Fruit fly (Drosophila melanogaster) whole organism, prepupa: ENCODE measurements around the gene Dpck.

Experiments used
- Blimp-1 ChIP-seq: fragments of 200-800 bp; sonication (Bioruptor generic); optimal IDR thresholded peaks from 3 replicates; lab custom pipeline; 2017; ENCODE audit warnings: missing biosample characterization, missing genetic modification characterization, mild to moderate bottlenecking, moderate library complexity, missing genetic modification reagents
- CG10669 ChIP-seq: fragments of 200-800 bp; sonication (Bioruptor generic); optimal IDR thresholded peaks from 3 replicates; lab custom pipeline; 2018; ENCODE audit warnings: missing biosample characterization, mild to moderate bottlenecking, missing genetic modification characterization, moderate library complexity
- CG11294 ChIP-seq: fragments of 200-800 bp; sonication (Bioruptor generic); IDR thresholded peaks from 2 replicates; pipeline ENCODE4 v1.3.6; 2022; ENCODE audit warnings: missing biosample characterization, missing genetic modification characterization
- CG11902 ChIP-seq: fragments of 200-800 bp; sonication (Bioruptor generic); optimal IDR thresholded peaks from 3 replicates; lab custom pipeline; 2016; ENCODE audit warnings: missing biosample characterization, missing genetic modification characterization
- CG15336 ChIP-seq: fragments of 200-800 bp; sonication (Bioruptor generic); IDR thresholded peaks from 2 replicates; pipeline ENCODE4 v1.3.6; 2022; ENCODE audit warnings: missing biosample characterization, missing genetic modification characterization
- CG1621 ChIP-seq: fragments of 200-800 bp; sonication (Bioruptor generic); optimal IDR thresholded peaks from 3 replicates; lab custom pipeline; 2018; ENCODE audit warnings: missing biosample characterization, mild to moderate bottlenecking, missing genetic modification characterization
- CG16779 ChIP-seq: fragments of 200-800 bp; sonication (Bioruptor generic); optimal IDR thresholded peaks from 3 replicates; lab custom pipeline; 2017; ENCODE audit warnings: missing biosample characterization, mild to moderate bottlenecking, missing genetic modification characterization
- CG3032 ChIP-seq: fragments of 200-800 bp; optimal IDR thresholded peaks from 2 replicates; lab custom pipeline; 2019; ENCODE audit warnings: missing biosample characterization, mild to moderate bottlenecking, missing genetic modification characterization, moderate library complexity
- CG34406 ChIP-seq: fragments of 200-800 bp; sonication (Bioruptor generic); optimal IDR thresholded peaks from 3 replicates; lab custom pipeline; 2016; ENCODE audit warnings: missing biosample characterization, missing genetic modification characterization
- CG3919 ChIP-seq: fragments of 200-800 bp; sonication (Bioruptor generic); optimal IDR thresholded peaks from 3 replicates; lab custom pipeline; 2016; ENCODE audit warnings: missing biosample characterization, missing genetic modification characterization
- CG4318 ChIP-seq: fragments of 200-800 bp; sonication (Bioruptor generic); optimal IDR thresholded peaks from 3 replicates; lab custom pipeline; 2017; ENCODE audit warnings: missing biosample characterization, mild to moderate bottlenecking, missing genetic modification characterization
- CG6163 ChIP-seq: fragments of 200-800 bp; sonication (Bioruptor generic); IDR thresholded peaks from 3 replicates; pipeline ENCODE4 v1.3.6; 2022; ENCODE audit warnings: missing biosample characterization, missing genetic modification characterization
- CG6276 ChIP-seq: fragments of 200-800 bp; sonication (Bioruptor generic); optimal IDR thresholded peaks from 2 replicates; lab custom pipeline; 2017; ENCODE audit warnings: missing biosample characterization, mild to moderate bottlenecking, missing genetic modification characterization
- CG6808 ChIP-seq: fragments of 200-800 bp; sonication (Bioruptor generic); optimal IDR thresholded peaks from 3 replicates; lab custom pipeline; 2017; ENCODE audit warnings: missing biosample characterization, missing genetic modification characterization, mild to moderate bottlenecking, moderate library complexity, missing genetic modification reagents
- CG6854 ChIP-seq: fragments of 200-800 bp; sonication (Bioruptor generic); optimal IDR thresholded peaks from 2 replicates; lab custom pipeline; 2017; ENCODE audit warnings: missing biosample characterization, mild to moderate bottlenecking, missing genetic modification characterization
- CG7368 ChIP-seq: fragments of 200-800 bp; sonication (Bioruptor generic); optimal IDR thresholded peaks from 3 replicates; lab custom pipeline; 2016; ENCODE audit warnings: missing biosample characterization, missing genetic modification characterization
- CG8119 ChIP-seq: fragments of 200-800 bp; sonication (Bioruptor generic); IDR thresholded peaks from 3 replicates; pipeline ENCODE4 v1.3.6; 2022; ENCODE audit warnings: missing biosample characterization, missing genetic modification characterization
- CG8319 ChIP-seq: fragments of 200-800 bp; sonication (Bioruptor generic); optimal IDR thresholded peaks from 3 replicates; lab custom pipeline; 2016; ENCODE audit warnings: missing biosample characterization, missing genetic modification characterization
- CG8632 ChIP-seq: fragments of 200-800 bp; sonication (Bioruptor generic); optimal IDR thresholded peaks from 3 replicates; lab custom pipeline; 2016; ENCODE audit warnings: missing biosample characterization, missing genetic modification characterization
- CG9139 ChIP-seq: fragments of 200-800 bp; sonication (Bioruptor generic); optimal IDR thresholded peaks from 3 replicates; lab custom pipeline; 2017; ENCODE audit warnings: missing biosample characterization, mild to moderate bottlenecking, missing genetic modification characterization
- Eip78C ChIP-seq: fragments of 200-800 bp; sonication (Bioruptor generic); peaks from one replicate; lab custom pipeline; 2016; ENCODE audit warnings: missing biosample characterization, missing genetic modification characterization
- Eip93F ChIP-seq: fragments of 200-800 bp; sonication (Bioruptor generic); optimal IDR thresholded peaks from 2 replicates; lab custom pipeline; 2016; ENCODE audit warnings: missing biosample characterization, mild to moderate bottlenecking, missing genetic modification characterization
- Gug ChIP-seq: fragments of 200-800 bp; sonication (Bioruptor generic); IDR thresholded peaks from 2 replicates; pipeline ENCODE4 v1.3.6; 2022; ENCODE audit warnings: missing biosample characterization, missing genetic modification characterization
- Hr38 ChIP-seq: sonication (Bioruptor generic); optimal IDR thresholded peaks from 2 replicates; lab custom pipeline; 2016; ENCODE audit warnings: missing biosample characterization, missing genetic modification characterization
- Hr39 ChIP-seq: fragments of 200-800 bp; sonication (Bioruptor generic); optimal IDR thresholded peaks from 2 replicates; lab custom pipeline; 2016; ENCODE audit warnings: missing biosample characterization, missing genetic modification characterization
- Met ChIP-seq: fragments of 200-800 bp; sonication (Bioruptor generic); optimal IDR thresholded peaks from 3 replicates; lab custom pipeline; 2016; ENCODE audit warnings: missing biosample characterization, missing genetic modification characterization
- OdsH ChIP-seq: fragments of 200-800 bp; sonication (Bioruptor generic); optimal IDR thresholded peaks from 3 replicates; lab custom pipeline; 2016; ENCODE audit warnings: missing biosample characterization, missing genetic modification characterization
- Smox ChIP-seq: fragments of 200-800 bp; sonication (Bioruptor generic); optimal IDR thresholded peaks from 3 replicates; lab custom pipeline; 2016; ENCODE audit warnings: missing biosample characterization, missing genetic modification characterization
- Sox102F ChIP-seq: fragments of 200-800 bp; sonication (Bioruptor generic); optimal IDR thresholded peaks from 2 replicates; lab custom pipeline; 2016; ENCODE audit warnings: missing biosample characterization, mild to moderate bottlenecking, missing genetic modification characterization
- Sox14 ChIP-seq: fragments of 200-800 bp; sonication (Bioruptor generic); optimal IDR thresholded peaks from 3 replicates; lab custom pipeline; 2016; ENCODE audit warnings: missing biosample characterization, missing genetic modification characterization
- Sox15 ChIP-seq: fragments of 200-800 bp; sonication (Bioruptor generic); optimal IDR thresholded peaks from 3 replicates; lab custom pipeline; 2016; ENCODE audit warnings: missing biosample characterization, missing genetic modification characterization
- achi ChIP-seq: fragments of 200-800 bp; sonication (Bioruptor generic); optimal IDR thresholded peaks from 3 replicates; lab custom pipeline; 2016; ENCODE audit warnings: missing biosample characterization, missing genetic modification characterization
- acj6 ChIP-seq: fragments of 200-800 bp; sonication (Bioruptor generic); optimal IDR thresholded peaks from 3 replicates; lab custom pipeline; 2016; ENCODE audit warnings: missing biosample characterization, missing genetic modification characterization
- dac ChIP-seq: fragments of 200-800 bp; sonication (Bioruptor generic); optimal IDR thresholded peaks from 2 replicates; lab custom pipeline; 2017; ENCODE audit warnings: missing biosample characterization, mild to moderate bottlenecking, missing genetic modification characterization
- dsx ChIP-seq: fragments of 200-800 bp; optimal IDR thresholded peaks from 3 replicates; lab custom pipeline; 2019; ENCODE audit warnings: missing biosample characterization, mild to moderate bottlenecking, missing genetic modification characterization, moderate library complexity; ENCODE audit not compliant: poor library complexity, severe bottlenecking
- eg ChIP-seq: fragments of 200-800 bp; sonication (Bioruptor generic); IDR thresholded peaks from 3 replicates; pipeline ENCODE4 v1.3.6; 2022; ENCODE audit warnings: missing biosample characterization, missing genetic modification characterization
- esn ChIP-seq: fragments of 200-800 bp; sonication (Bioruptor generic); optimal IDR thresholded peaks from 2 replicates; lab custom pipeline; 2016; ENCODE audit warnings: missing biosample characterization, mild to moderate bottlenecking, missing genetic modification characterization, moderate library complexity
- fkh ChIP-seq: fragments of 200-800 bp; sonication (Bioruptor generic); optimal IDR thresholded peaks from 3 replicates; lab custom pipeline; 2017; ENCODE audit warnings: missing biosample characterization, mild to moderate bottlenecking, missing genetic modification characterization, moderate library complexity
- salr ChIP-seq, 2 experiments: fragments of 200-800 bp; sonication (Bioruptor generic); optimal IDR thresholded peaks; 3 replicates each; lab custom pipeline; 2016 to 2018; ENCODE audit warnings: missing biosample characterization in 2 of 2, missing genetic modification characterization in 2 of 2, mild to moderate bottlenecking in 1 of 2
- ss ChIP-seq, 2 experiments: fragments of 200-800 bp; sonication (Bioruptor generic); optimal IDR thresholded peaks; 2 replicates in 1 of 2; 3 replicates in 1 of 2; lab custom pipeline; 2017 to 2018; ENCODE audit warnings: mild to moderate bottlenecking in 2 of 2, missing biosample characterization in 2 of 2, missing genetic modification characterization in 2 of 2, moderate library complexity in 1 of 2
- svp ChIP-seq: fragments of 200-800 bp; sonication (Bioruptor generic); peaks from one replicate; lab custom pipeline; 2016; ENCODE audit warnings: missing biosample characterization, missing genetic modification characterization
- topi ChIP-seq: fragments of 200-800 bp; sonication (Bioruptor generic); optimal IDR thresholded peaks from 3 replicates; lab custom pipeline; 2016; ENCODE audit warnings: missing biosample characterization, missing genetic modification characterization
- vri ChIP-seq: fragments of 200-800 bp; sonication (Bioruptor generic); optimal IDR thresholded peaks from 3 replicates; lab custom pipeline; 2016; ENCODE audit warnings: missing biosample characterization, mild to moderate bottlenecking, missing genetic modification characterization

The Dpck gene

DNA sequence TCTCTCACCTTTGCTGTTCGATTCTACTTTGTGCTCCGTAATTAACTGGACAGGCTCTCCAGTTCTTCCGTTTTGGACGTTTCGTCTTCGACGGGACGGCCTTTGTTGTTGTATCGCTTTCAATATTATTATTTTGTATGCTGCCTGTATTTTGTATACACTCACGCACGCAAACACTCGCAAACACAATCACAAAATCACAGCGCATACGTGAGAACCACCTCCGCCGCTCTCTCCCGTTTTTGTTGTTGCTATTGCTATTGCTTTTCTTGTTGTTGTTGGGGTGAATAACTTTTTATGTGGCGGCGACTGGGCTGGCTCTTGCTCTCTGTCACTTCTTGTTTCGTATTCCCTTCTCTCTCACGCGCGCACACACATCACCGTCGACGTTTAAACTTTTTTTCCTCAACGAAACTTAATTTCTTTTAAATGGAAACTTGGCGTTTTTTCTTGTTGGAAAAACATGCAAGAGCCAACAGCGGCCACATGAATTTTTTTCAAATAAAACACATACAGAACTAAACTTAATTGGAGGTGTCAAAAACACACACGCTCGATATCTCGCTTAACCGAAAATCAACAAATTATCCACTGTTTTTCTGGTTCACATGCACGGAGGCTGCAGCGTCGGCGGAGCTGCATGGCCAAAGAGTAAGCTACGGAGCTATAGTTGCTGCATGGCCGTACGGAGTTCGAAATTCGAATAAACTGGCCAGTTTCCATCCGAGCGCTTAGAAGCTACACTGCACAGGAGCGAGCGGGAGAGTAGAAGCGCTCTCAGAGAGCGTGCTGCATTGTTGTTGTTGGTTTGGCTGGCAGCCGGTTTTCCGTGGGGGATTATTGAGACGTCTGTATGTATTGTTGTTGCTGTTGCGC lies 26.0 kb downstream of the Dpck start (continued):
- TF ChIP-seq CG6808 (GFP tag; lab: Kevin White, UChicago) (no peak), Met (GFP tag; lab: Kevin White, UChicago) (peak; percentile 7), CG6163 (no peak), CG16779 (no peak), CG9139 (GFP tag; lab: Kevin White, UChicago) (no peak), CG3919 (GFP tag; lab: Kevin White, UChicago) (no peak), Eip93F (GFP tag; lab: Kevin White, UChicago) (no peak), eg (GFP tag; lab: Robert Waterston, UW) (no peak), acj6 (GFP tag; lab: Kevin White, UChicago) (no peak), CG15336 (GFP tag; lab: Robert Waterston, UW) (no peak), Blimp-1 (GFP tag; lab: Kevin White, UChicago) (no peak), Smox (GFP tag; lab: Kevin White, UChicago) (peak; percentile 6), CG8632 (GFP tag; lab: Kevin White, UChicago) (peak; percentile 1), CG4318 (no peak), salr (GFP tag; optimal IDR thresholded peaks at IDR 0.05; lab: Kevin White, UChicago) (no peak), CG3032 (peak; percentile 24), Sox14 (GFP tag; lab: Kevin White, UChicago) (no peak), CG7368 (GFP tag; lab: Kevin White, UChicago) (no peak), dsx (peak; percentile 80), fkh (GFP tag; lab: Kevin White, UChicago) (peak; percentile 35), CG6854 (no peak), CG6276 (GFP tag; lab: Kevin White, UChicago) (peak; percentile 11), Sox15 (GFP tag; lab: Kevin White, UChicago) (no peak), CG8119 (no peak), CG11902 (GFP tag; lab: Kevin White, UChicago) (no peak), Hr38 (GFP tag; lab: Kevin White, UChicago) (no peak), dac (no peak), CG11294 (GFP tag; lab: Robert Waterston, UW) (no peak), vri (peak; percentile 38), Eip78C (GFP tag; lab: Kevin White, UChicago) (peak; percentile 80), esn (GFP tag; lab: Kevin White, UChicago) (peak; percentile 7), Hr39 (GFP tag; lab: Kevin White, UChicago) (peak; percentile 19), OdsH (GFP tag; lab: Kevin White, UChicago) (no peak), CG1621 (tag; lab: Kevin White, UChicago) (peak; percentile 44), svp (GFP tag; lab: Kevin White, UChicago) (peak; percentile 75), Sox102F (GFP tag; lab: Kevin White, UChicago) (no peak), ss (GFP tag; optimal IDR thresholded peaks at IDR 0.05; lab: Kevin White, UChicago) (no peak), topi (GFP tag; lab: Kevin White, UChicago) (no peak), CG34406 (GFP tag; lab: Kevin White, UChicago) (no peak), CG8319 (GFP tag; lab: Kevin White, UChicago) (no peak), CG10669 (GFP tag; lab: Kevin White, UChicago) (no peak), achi (no peak), Gug (GFP tag; lab: Robert Waterston, UW) (no peak)
- TF ChIP-seq, all 60 proteins: peak for 16
